Worm (Caenorhabditis elegans) whole organism, late embryonic: ENCODE results near the gene F41H8.2.

Source experiments
- C08G9.2 ChIP-seq: sonication (generic microtip); optimal IDR thresholded peaks from 2 replicates; lab custom pipeline; 2016; ENCODE audit warnings: mild to moderate bottlenecking, missing genetic modification characterization, moderate library complexity, missing compliant biosample characterization
- K02D7.2 ChIP-seq: sonication (generic microtip); optimal IDR thresholded peaks from 2 replicates; lab custom pipeline; 2017; ENCODE audit warnings: mild to moderate bottlenecking, missing genetic modification characterization, missing compliant biosample characterization
- K09A11.1 ChIP-seq: sonication (generic microtip); optimal IDR thresholded peaks from 2 replicates; lab custom pipeline; 2017; ENCODE audit warnings: antibody characterized with exemption, mild to moderate bottlenecking, missing genetic modification characterization, missing compliant biosample characterization; ENCODE audit not compliant: insufficient read depth
- T23F11.4 ChIP-seq: fragments of 200-800 bp; sonication (Bioruptor generic); optimal IDR thresholded peaks from 2 replicates; lab custom pipeline; 2018; ENCODE audit warnings: mild to moderate bottlenecking, missing genetic modification characterization, missing compliant biosample characterization
- ahr-1 ChIP-seq: sonication (generic microtip); optimal IDR thresholded peaks from 2 replicates; lab custom pipeline; 2016; ENCODE audit warnings: missing genetic modification characterization, missing compliant biosample characterization
- ceh-18 ChIP-seq: sonication (generic microtip); optimal IDR thresholded peaks from 2 replicates; lab custom pipeline; 2016; ENCODE audit warnings: missing genetic modification characterization, missing compliant biosample characterization
- ceh-2 ChIP-seq: sonication (generic microtip); optimal IDR thresholded peaks from 2 replicates; lab custom pipeline; 2016; ENCODE audit warnings: missing genotype, missing genetic modification characterization, missing compliant biosample characterization
- ceh-24 ChIP-seq: sonication (generic microtip); optimal IDR thresholded peaks from 2 replicates; lab custom pipeline; 2016; ENCODE audit warnings: mild to moderate bottlenecking, missing genetic modification characterization, missing compliant biosample characterization
- ceh-31 ChIP-seq: sonication (generic microtip); optimal IDR thresholded peaks from 2 replicates; lab custom pipeline; 2016; ENCODE audit warnings: missing genetic modification characterization, missing compliant biosample characterization
- ceh-34 ChIP-seq: sonication (generic microtip); optimal IDR thresholded peaks from 2 replicates; lab custom pipeline; 2016; ENCODE audit warnings: mild to moderate bottlenecking, missing genetic modification characterization, missing compliant biosample characterization
- ceh-45 ChIP-seq: fragments of 200-800 bp; sonication (Bioruptor generic); IDR thresholded peaks from 2 replicates; pipeline ENCODE4 v1.3.6; 2022; ENCODE audit warnings: missing genetic modification reagents, missing genetic modification characterization, missing compliant biosample characterization
- ceh-48 ChIP-seq: sonication (generic microtip); optimal IDR thresholded peaks from 2 replicates; lab custom pipeline; 2016; ENCODE audit warnings: missing genetic modification characterization, inconsistent platforms, missing compliant biosample characterization
- ceh-6 ChIP-seq: fragments of 200-800 bp; sonication (Bioruptor generic); optimal IDR thresholded peaks from 2 replicates; lab custom pipeline; 2018; ENCODE audit warnings: mild to moderate bottlenecking, missing genetic modification characterization, missing compliant biosample characterization
- che-1 ChIP-seq: sonication (generic microtip); optimal IDR thresholded peaks from 2 replicates; lab custom pipeline; 2016; ENCODE audit warnings: mild to moderate bottlenecking, missing genetic modification characterization, missing compliant biosample characterization
- dve-1 ChIP-seq: sonication (generic microtip); optimal IDR thresholded peaks from 2 replicates; lab custom pipeline; 2017; ENCODE audit warnings: antibody characterized with exemption, mild to moderate bottlenecking, missing genetic modification characterization, missing compliant biosample characterization
- elt-2 ChIP-seq: sonication (generic microtip); optimal IDR thresholded peaks from 2 replicates; lab custom pipeline; 2016; ENCODE audit warnings: missing genetic modification reagents, missing genetic modification characterization, missing compliant biosample characterization
- elt-4 ChIP-seq: sonication (generic microtip); optimal IDR thresholded peaks from 2 replicates; lab custom pipeline; 2016; ENCODE audit warnings: missing genetic modification characterization, missing compliant biosample characterization
- ets-4 ChIP-seq: sonication (generic microtip); optimal IDR thresholded peaks from 2 replicates; lab custom pipeline; 2016; ENCODE audit warnings: missing genetic modification characterization, missing compliant biosample characterization
- fax-1 ChIP-seq: sonication (generic microtip); optimal IDR thresholded peaks from 2 replicates; lab custom pipeline; 2016; ENCODE audit warnings: missing genotype, missing genetic modification characterization, missing compliant biosample characterization
- fkh-10 ChIP-seq: fragments of 150-350 bp; optimal IDR thresholded peaks from 2 replicates; lab custom pipeline; 2014; ENCODE audit warnings: missing biosample characterization, missing genetic modification reagents, missing genetic modification characterization
- fkh-6 ChIP-seq: sonication (generic microtip); optimal IDR thresholded peaks from 2 replicates; lab custom pipeline; 2016; ENCODE audit warnings: missing genetic modification characterization, missing compliant biosample characterization
- gmeb-2 ChIP-seq: sonication (generic microtip); optimal IDR thresholded peaks from 2 replicates; lab custom pipeline; 2016; ENCODE audit warnings: missing genetic modification characterization, inconsistent platforms, missing compliant biosample characterization
- hlh-13 ChIP-seq: fragments of 200-800 bp; sonication (Bioruptor generic); optimal IDR thresholded peaks from 2 replicates; lab custom pipeline; 2018; ENCODE audit warnings: mild to moderate bottlenecking, missing genetic modification characterization, missing compliant biosample characterization
- hlh-15 ChIP-seq: sonication (generic microtip); optimal IDR thresholded peaks from 2 replicates; lab custom pipeline; 2016; ENCODE audit warnings: missing genetic modification characterization, missing compliant biosample characterization
- hlh-6 ChIP-seq: sonication (generic microtip); optimal IDR thresholded peaks from 2 replicates; lab custom pipeline; 2016; ENCODE audit warnings: missing genotype, missing genetic modification characterization, missing compliant biosample characterization
- lim-6 ChIP-seq: sonication (generic microtip); optimal IDR thresholded peaks from 2 replicates; lab custom pipeline; 2016; ENCODE audit warnings: missing genetic modification characterization, missing compliant biosample characterization
- lin-11 ChIP-seq: fragments of 200-800 bp; sonication (Bioruptor generic); optimal IDR thresholded peaks from 2 replicates; lab custom pipeline; 2018; ENCODE audit warnings: mild to moderate bottlenecking, missing genetic modification characterization, missing compliant biosample characterization
- mec-3 ChIP-seq: sonication (generic microtip); optimal IDR thresholded peaks from 2 replicates; lab custom pipeline; 2016; ENCODE audit warnings: borderline replicate concordance, missing genetic modification characterization, missing compliant biosample characterization
- nfya-1 ChIP-seq: sonication (generic microtip); optimal IDR thresholded peaks from 2 replicates; lab custom pipeline; 2017; ENCODE audit warnings: missing genetic modification characterization, mild to moderate bottlenecking, missing compliant biosample characterization, antibody characterized with exemption, moderate library complexity
- nhr-11 ChIP-seq: fragments of 150-350 bp; optimal IDR thresholded peaks from 2 replicates; lab custom pipeline; 2014; ENCODE audit warnings: missing biosample characterization, missing genetic modification characterization
- odd-2 ChIP-seq: sonication (generic microtip); optimal IDR thresholded peaks from 2 replicates; lab custom pipeline; 2017; ENCODE audit warnings: antibody characterized with exemption, mild to moderate bottlenecking, missing genetic modification characterization, missing compliant biosample characterization
- pat-9 ChIP-seq: fragments of 200-800 bp; sonication (Bioruptor generic); optimal IDR thresholded peaks from 2 replicates; lab custom pipeline; 2018; ENCODE audit warnings: mild to moderate bottlenecking, missing genetic modification characterization, moderate library complexity, missing compliant biosample characterization
- pax-1 ChIP-seq: fragments of 150-350 bp; optimal IDR thresholded peaks from 2 replicates; lab custom pipeline; 2014; ENCODE audit warnings: missing biosample characterization, missing genetic modification characterization
- ref-2 ChIP-seq: sonication (generic microtip); optimal IDR thresholded peaks from 2 replicates; lab custom pipeline; 2016; ENCODE audit warnings: missing genetic modification characterization, missing compliant biosample characterization
- rnt-1 ChIP-seq: sonication (generic microtip); optimal IDR thresholded peaks from 2 replicates; lab custom pipeline; 2016; ENCODE audit warnings: missing genetic modification characterization, missing compliant biosample characterization
- syd-9 ChIP-seq: sonication (generic microtip); optimal IDR thresholded peaks from 2 replicates; lab custom pipeline; 2016; ENCODE audit warnings: mild to moderate bottlenecking, missing genetic modification characterization, moderate library complexity, missing compliant biosample characterization
- tbx-2 ChIP-seq: sonication (generic microtip); optimal IDR thresholded peaks from 2 replicates; lab custom pipeline; 2016; ENCODE audit warnings: missing genetic modification characterization, missing compliant biosample characterization
- ttx-3 ChIP-seq: sonication (generic microtip); optimal IDR thresholded peaks from 2 replicates; lab custom pipeline; 2016; ENCODE audit warnings: missing genetic modification reagents, missing genetic modification characterization, missing compliant biosample characterization
- unc-3 ChIP-seq, 2 experiments: fragments of 200-800 bp in 1 of 2; sonication (Bioruptor generic) in 1 of 2; sonication (generic microtip) in 1 of 2; conservative IDR thresholded peaks in 1 of 2; optimal IDR thresholded peaks in 1 of 2; 2 replicates each; pipeline versions ENCODE4 v1.3.6 to Lab custom; 2016 to 2022; ENCODE audit warnings: missing compliant biosample characterization in 2 of 2, missing genetic modification characterization in 2 of 2, missing genetic modification reagents in 1 of 2
- unc-86 ChIP-seq: sonication (generic microtip); optimal IDR thresholded peaks from 2 replicates; lab custom pipeline; 2016; ENCODE audit warnings: missing genetic modification characterization, missing compliant biosample characterization

Gene F41H8.2

ce11 chrV:782432-782831, 43.8 kb upstream of the F41H8.2 start, which contains the start of gene srab-16:
Gene srab-16 (plus strand): TSS chrV:782732.
- TF ChIP-seq che-1: no peak

- TF ChIP-seq ttx-3 (tag; lab: Kevin White, UChicago): no peak
- TF ChIP-seq elt-4 (tag; lab: Kevin White, UChicago): no peak
- no peak for TF ChIP-seq fkh-6 (tag; lab: Kevin White, UChicago)
- TF ChIP-seq ref-2: no peak
- no peak for TF ChIP-seq ceh-34 (tag; lab: Kevin White, UChicago)
- no peak for TF ChIP-seq fax-1 (tag; lab: Kevin White, UChicago)
- TF ChIP-seq syd-9 (tag; lab: Kevin White, UChicago): no peak
- TF ChIP-seq odd-2: no peak
- TF ChIP-seq, all 69 proteins: peak for 0
These were observed 32.1 kb upstream of the F41H8.2 start for ce11 chrV:794092-794491.

- TF ChIP-seq T23F11.4 (GFP tag; lab: Kevin White, UChicago) (no peak), rnt-1 (tag; lab: Kevin White, UChicago) (no peak), lim-6 (tag; lab: Kevin White, UChicago) (no peak), tbx-2 (tag; lab: Kevin White, UChicago) (no peak), hlh-15 (tag; lab: Kevin White, UChicago) (no peak), unc-3 (GFP tag; conservative IDR thresholded peaks at IDR 0.05; lab: Robert Waterston, UW) (no peak), unc-3 (tag; optimal IDR thresholded peaks at IDR 0.05; lab: Kevin White, UChicago) (no peak), fkh-10 (no peak), gmeb-2 (tag; lab: Kevin White, UChicago) (no peak), ceh-24 (tag; lab: Kevin White, UChicago) (no peak), ceh-18 (no peak), unc-86 (tag; lab: Kevin White, UChicago) (no peak), ahr-1 (tag; lab: Kevin White, UChicago) (no peak), odd-2 (no peak), mec-3 (tag; lab: Kevin White, UChicago) (no peak)
These were observed 29.0 kb upstream of the F41H8.2 start for ce11 chrV:797241-797640.

- TF ChIP-seq fkh-10 (no peak), ceh-48 (tag; lab: Kevin White, UChicago) (no peak)
- TF ChIP-seq, all 69 proteins: peak for 0
These were observed 25.9 kb upstream of the F41H8.2 start for ce11 chrV:800271-800670.

- TF ChIP-seq ets-4 (tag; lab: Kevin White, UChicago) (no peak), ceh-24 (tag; lab: Kevin White, UChicago) (no peak), fkh-10 (no peak), ceh-48 (tag; lab: Kevin White, UChicago) (no peak), pax-1 (tag; lab: Kevin White, UChicago) (no peak), ceh-2 (tag; lab: Kevin White, UChicago) (no peak), ref-2 (no peak), pat-9 (no peak), mec-3 (tag; lab: Kevin White, UChicago) (no peak), hlh-6 (no peak), elt-2 (tag; lab: Kevin White, UChicago) (no peak), lin-11 (tag; lab: Kevin White, UChicago) (no peak), K09A11.1 (tag; lab: Kevin White, UChicago) (no peak)
These were observed 24.6 kb upstream of the F41H8.2 start for ce11 chrV:801555-802060.

ce11 chrV:802726-803125, 23.5 kb upstream of the F41H8.2 start:
- no peak for TF ChIP-seq K02D7.2
- no peak for TF ChIP-seq ceh-45
- no peak for TF ChIP-seq C08G9.2 (tag; lab: Kevin White, UChicago)
- TF ChIP-seq ceh-31 (tag; lab: Kevin White, UChicago): no peak
- TF ChIP-seq hlh-6: no peak
- no peak for TF ChIP-seq nhr-11 (tag; lab: Kevin White, UChicago)
- TF ChIP-seq fax-1 (tag; lab: Kevin White, UChicago): no peak
- TF ChIP-seq ceh-2 (tag; lab: Kevin White, UChicago): no peak
- TF ChIP-seq nfya-1: no peak
- TF ChIP-seq ceh-24 (tag; lab: Kevin White, UChicago): no peak
- TF ChIP-seq hlh-13 (GFP tag; lab: Kevin White, UChicago): no peak
- no peak for TF ChIP-seq ceh-6 (GFP tag; lab: Kevin White, UChicago)
- no peak for TF ChIP-seq dve-1 (tag; lab: Kevin White, UChicago)
- no peak for TF ChIP-seq rnt-1 (tag; lab: Kevin White, UChicago)
- TF ChIP-seq ahr-1 (tag; lab: Kevin White, UChicago): no peak
- no peak for TF ChIP-seq K09A11.1 (tag; lab: Kevin White, UChicago)
- no peak for TF ChIP-seq fkh-10
